Worm (Caenorhabditis elegans) whole organism, mixed stage, embryonic: ENCODE results near the gene T07D4.5.

ENCODE experiments used
- M03D4.4 ChIP-seq: sonication (generic microtip); optimal IDR thresholded peaks from 2 replicates; lab custom pipeline; 2017; ENCODE audit warnings: mild to moderate bottlenecking, missing genetic modification characterization, missing compliant biosample characterization
- bed-3 ChIP-seq: fragments of 200-800 bp; sonication (Bioruptor generic); optimal IDR thresholded peaks from 3 replicates; lab custom pipeline; 2018; ENCODE audit warnings: mild to moderate bottlenecking, missing genetic modification characterization, moderate library complexity, missing compliant biosample characterization
- blmp-1 ChIP-seq: fragments of 150-350 bp; optimal IDR thresholded peaks from 2 replicates; lab custom pipeline; 2014; ENCODE audit warnings: missing biosample characterization, missing genetic modification characterization
- ceh-43 ChIP-seq: fragments of 200-800 bp; sonication (Bioruptor generic); optimal IDR thresholded peaks from 2 replicates; lab custom pipeline; 2018; ENCODE audit warnings: mild to moderate bottlenecking, missing genetic modification characterization, moderate library complexity, missing compliant biosample characterization
- ceh-83 ChIP-seq: fragments of 200-800 bp; sonication (Bioruptor generic); optimal IDR thresholded peaks from 2 replicates; lab custom pipeline; 2018; ENCODE audit warnings: mild to moderate bottlenecking, missing genetic modification characterization, missing compliant biosample characterization
- ces-1 ChIP-seq: fragments of 150-350 bp; optimal IDR thresholded peaks from 2 replicates; lab custom pipeline; 2014; ENCODE audit warnings: missing biosample characterization, missing genetic modification reagents, missing genetic modification characterization
- cnd-1 ChIP-seq: fragments of 200-800 bp; sonication (Bioruptor generic); optimal IDR thresholded peaks from 2 replicates; lab custom pipeline; 2018; ENCODE audit warnings: mild to moderate bottlenecking, missing genetic modification characterization, missing compliant biosample characterization
- drap-1 ChIP-seq: fragments of 200-800 bp; sonication (Bioruptor generic); optimal IDR thresholded peaks from 3 replicates; lab custom pipeline; 2018; ENCODE audit warnings: mild to moderate bottlenecking, missing genetic modification characterization, missing compliant biosample characterization
- elt-1 ChIP-seq: sonication (generic microtip); optimal IDR thresholded peaks from 2 replicates; lab custom pipeline; 2017; ENCODE audit warnings: missing genetic modification characterization, mild to moderate bottlenecking, missing compliant biosample characterization, antibody characterized with exemption, moderate library complexity, borderline replicate concordance; ENCODE audit not compliant: insufficient read depth
- elt-3 ChIP-seq: fragments of 150-350 bp; optimal IDR thresholded peaks from 2 replicates; lab custom pipeline; 2014; ENCODE audit warnings: missing biosample characterization, missing genetic modification characterization
- flh-1 ChIP-seq: fragments of 200-800 bp; sonication (Bioruptor generic); optimal IDR thresholded peaks from 2 replicates; lab custom pipeline; 2018; ENCODE audit warnings: mild to moderate bottlenecking, missing genetic modification characterization, moderate library complexity, missing compliant biosample characterization
- hlh-1 ChIP-seq: fragments of 150-350 bp; optimal IDR thresholded peaks from 2 replicates; lab custom pipeline; 2014; ENCODE audit warnings: missing biosample characterization, missing genetic modification reagents, missing genetic modification characterization
- lsy-2 ChIP-seq: fragments of 150-350 bp; optimal IDR thresholded peaks from 2 replicates; lab custom pipeline; 2014; ENCODE audit warnings: missing biosample characterization, missing genetic modification characterization
- mep-1 ChIP-seq: fragments of 150-350 bp; optimal IDR thresholded peaks from 2 replicates; lab custom pipeline; 2017; ENCODE audit warnings: missing biosample characterization, missing genetic modification reagents, missing genetic modification characterization, inconsistent platforms
- nhr-2 ChIP-seq: fragments of 150-350 bp; optimal IDR thresholded peaks from 2 replicates; lab custom pipeline; 2014; ENCODE audit warnings: missing biosample characterization, missing genetic modification characterization
- nhr-237 ChIP-seq: fragments of 150-350 bp; optimal IDR thresholded peaks from 2 replicates; lab custom pipeline; 2014; ENCODE audit warnings: missing biosample characterization, missing genetic modification characterization
- nhr-28 ChIP-seq: fragments of 150-350 bp; optimal IDR thresholded peaks from 2 replicates; lab custom pipeline; 2014; ENCODE audit warnings: missing biosample characterization, missing genetic modification characterization
- nhr-76 ChIP-seq: sonication (generic microtip); optimal IDR thresholded peaks from 2 replicates; lab custom pipeline; 2017; ENCODE audit warnings: missing biosample characterization, missing genetic modification characterization
- sem-2 ChIP-seq: fragments of 200-800 bp; sonication (Bioruptor generic); optimal IDR thresholded peaks from 2 replicates; lab custom pipeline; 2018; ENCODE audit warnings: mild to moderate bottlenecking, missing genetic modification characterization, missing compliant biosample characterization
- snpc-4 ChIP-seq: fragments of 150-350 bp; optimal IDR thresholded peaks from 2 replicates; lab custom pipeline; 2014; ENCODE audit warnings: missing biosample characterization, missing genetic modification characterization
- sptf-1 ChIP-seq: sonication (generic microtip); optimal IDR thresholded peaks from 2 replicates; lab custom pipeline; 2017; ENCODE audit warnings: mild to moderate bottlenecking, missing genetic modification characterization, moderate library complexity, missing compliant biosample characterization
- tbx-8 ChIP-seq: fragments of 200-800 bp; sonication (Bioruptor generic); optimal IDR thresholded peaks from 2 replicates; lab custom pipeline; 2018; ENCODE audit warnings: mild to moderate bottlenecking, missing genetic modification characterization, moderate library complexity, missing compliant biosample characterization
- unc-120 ChIP-seq: sonication (generic microtip); optimal IDR thresholded peaks from 2 replicates; lab custom pipeline; 2017; ENCODE audit warnings: missing genetic modification characterization, missing compliant biosample characterization; ENCODE audit not compliant: poor library complexity, severe bottlenecking
- unc-39 ChIP-seq: fragments of 150-350 bp; optimal IDR thresholded peaks from 2 replicates; lab custom pipeline; 2014; ENCODE audit warnings: missing biosample characterization, missing genetic modification characterization
- unc-62 ChIP-seq: fragments of 150-350 bp; optimal IDR thresholded peaks from 2 replicates; lab custom pipeline; 2014; ENCODE audit warnings: missing biosample characterization, missing genetic modification reagents, missing genetic modification characterization
- zip-8 ChIP-seq: fragments of 150-350 bp; optimal IDR thresholded peaks from 2 replicates; lab custom pipeline; 2014; ENCODE audit warnings: missing biosample characterization, missing genetic modification characterization
- ztf-11 ChIP-seq: fragments of 150-350 bp; optimal IDR thresholded peaks from 2 replicates; lab custom pipeline; 2014; ENCODE audit warnings: missing biosample characterization, missing genetic modification characterization

T07D4.5 gene

ce11 chrII:8898582-8899356, 14.6 kb upstream of the T07D4.5 start:
- TF ChIP-seq unc-39 (tag; lab: Kevin White, UChicago) (no peak), unc-62 (GFP tag; lab: Kevin White, UChicago) (peak; percentile 60), nhr-2 (tag; lab: Kevin White, UChicago) (peak; percentile 18), drap-1 (GFP tag; lab: Kevin White, UChicago) (no peak), sptf-1 (tag; lab: Kevin White, UChicago) (peak; percentile 5), ztf-11 (tag; lab: Kevin White, UChicago) (no peak), unc-120 (tag; lab: Kevin White, UChicago) (no peak), elt-1 (tag; lab: Kevin White, UChicago) (peak; percentile 89), ceh-83 (peak; percentile 58)
- TF ChIP-seq, all 35 proteins: peak for 5

- peak; percentile 18 for TF ChIP-seq nhr-2 (tag; lab: Kevin White, UChicago)
- no peak for TF ChIP-seq nhr-237 (tag; lab: Kevin White, UChicago)
- peak; percentile 49 for TF ChIP-seq zip-8
These were observed 13.1 kb upstream of the T07D4.5 start for ce11 chrII:8897244-8897643.

- no peak for TF ChIP-seq zip-8
- no peak for TF ChIP-seq cnd-1 (tag; lab: Kevin White, UChicago)
- TF ChIP-seq elt-3 (tag; lab: Kevin White, UChicago): no peak
- no peak for TF ChIP-seq unc-62 (GFP tag; lab: Kevin White, UChicago)
- no peak for TF ChIP-seq drap-1 (GFP tag; lab: Kevin White, UChicago)
- TF ChIP-seq ceh-43 (GFP tag; lab: Kevin White, UChicago): no peak
- TF ChIP-seq tbx-8 (GFP tag; lab: Kevin White, UChicago): no peak
- no peak for TF ChIP-seq snpc-4 (tag; lab: Kevin White, UChicago)
- TF ChIP-seq nhr-76 (tag; lab: Kevin White, UChicago): no peak
- TF ChIP-seq blmp-1 (tag; lab: Kevin White, UChicago): no peak
- TF ChIP-seq sem-2 (GFP tag; lab: Kevin White, UChicago): no peak
- no peak for TF ChIP-seq ces-1
- no peak for TF ChIP-seq sptf-1 (tag; lab: Kevin White, UChicago)
These were observed 12.4 kb upstream of the T07D4.5 start, which contains the start of gene lat-1 for ce11 chrII:8896541-8896940. Gene lat-1, plus strand, starts transcription at chrII:8896841.

ce11 chrII:8895895-8896294, 11.8 kb upstream of the T07D4.5 start:
- no peak for TF ChIP-seq blmp-1 (tag; lab: Kevin White, UChicago)
- no peak for TF ChIP-seq nhr-28 (tag; lab: Kevin White, UChicago)
- TF ChIP-seq ceh-83: no peak
- no peak for TF ChIP-seq lsy-2 (tag; lab: Kevin White, UChicago)
- no peak for TF ChIP-seq cnd-1 (tag; lab: Kevin White, UChicago)
- no peak for TF ChIP-seq drap-1 (GFP tag; lab: Kevin White, UChicago)
- TF ChIP-seq elt-3 (tag; lab: Kevin White, UChicago): no peak
- TF ChIP-seq bed-3: no peak
- TF ChIP-seq nhr-237 (tag; lab: Kevin White, UChicago): no peak
- TF ChIP-seq mep-1: no peak
- TF ChIP-seq snpc-4 (tag; lab: Kevin White, UChicago): no peak
- TF ChIP-seq flh-1: no peak

ce11 chrII:8895398-8895797, 11.3 kb upstream of the T07D4.5 start:
- TF ChIP-seq nhr-2 (tag; lab: Kevin White, UChicago) (peak; percentile 57), elt-1 (tag; lab: Kevin White, UChicago) (peak; percentile 90), M03D4.4 (no peak), hlh-1 (tag; lab: Kevin White, UChicago) (peak; percentile 6), sem-2 (GFP tag; lab: Kevin White, UChicago) (no peak), tbx-8 (GFP tag; lab: Kevin White, UChicago) (no peak), cnd-1 (tag; lab: Kevin White, UChicago) (no peak), unc-120 (tag; lab: Kevin White, UChicago) (no peak)

ce11 chrII:8891606-8892005, 7.5 kb upstream of the T07D4.5 start:
- TF ChIP-seq hlh-1 (tag; lab: Kevin White, UChicago) (peak; percentile 51), lsy-2 (tag; lab: Kevin White, UChicago) (no peak)
